Fruit fly (Drosophila melanogaster) whole organism, embryonic: ENCODE results near the gene CG44261.
A peak's percentile ranks its signal among the peaks of the same experiment; 100 is the strongest.

Experiments used
- Aef1 ChIP-seq: fragments of 200-800 bp; sonication (Bioruptor generic); IDR thresholded peaks from 3 replicates; pipeline ENCODE4 v1.3.6; 2022; ENCODE audit warnings: missing biosample characterization, missing genetic modification characterization
- CG10274 ChIP-seq: fragments of 200-800 bp; sonication (Bioruptor generic); optimal IDR thresholded peaks from 3 replicates; lab custom pipeline; 2017; ENCODE audit warnings: missing biosample characterization, mild to moderate bottlenecking, missing genetic modification characterization
- CG10543 ChIP-seq: fragments of 200-800 bp; sonication (Bioruptor generic); optimal IDR thresholded peaks from 3 replicates; lab custom pipeline; 2017; ENCODE audit warnings: missing biosample characterization, mild to moderate bottlenecking, missing genetic modification characterization, moderate library complexity
- CG11723 ChIP-seq: fragments of 200-800 bp; sonication (Bioruptor generic); optimal IDR thresholded peaks from 2 replicates; lab custom pipeline; 2017; ENCODE audit warnings: missing biosample characterization, mild to moderate bottlenecking, missing genetic modification characterization
- CG12155 ChIP-seq: fragments of 200-800 bp; sonication (Bioruptor generic); optimal IDR thresholded peaks from 3 replicates; lab custom pipeline; 2016; ENCODE audit warnings: missing biosample characterization, missing genetic modification characterization
- CG12769 ChIP-seq: fragments of 200-800 bp; sonication (Bioruptor generic); optimal IDR thresholded peaks from 2 replicates; lab custom pipeline; 2019; ENCODE audit warnings: missing biosample characterization, mild to moderate bottlenecking, missing genetic modification characterization, moderate library complexity
- CG15696 ChIP-seq: fragments of 200-800 bp; sonication (Bioruptor generic); optimal IDR thresholded peaks from 2 replicates; lab custom pipeline; 2019; ENCODE audit warnings: missing biosample characterization, mild to moderate bottlenecking, missing genetic modification characterization, moderate library complexity
- CG16813 ChIP-seq: fragments of 200-800 bp; sonication (Bioruptor generic); IDR thresholded peaks from 3 replicates; pipeline ENCODE4 v1.3.6; 2022; ENCODE audit warnings: missing biosample characterization, missing genetic modification characterization; ENCODE audit not compliant: partially characterized antibody
- CG18011 ChIP-seq: fragments of 200-800 bp; sonication (Bioruptor generic); optimal IDR thresholded peaks from 2 replicates; lab custom pipeline; 2017; ENCODE audit warnings: missing biosample characterization, missing genetic modification characterization, mild to moderate bottlenecking, moderate library complexity, missing genotype
- CG33557 ChIP-seq: fragments of 200-800 bp; sonication (Bioruptor generic); optimal IDR thresholded peaks from 2 replicates; lab custom pipeline; 2019; ENCODE audit warnings: missing biosample characterization, mild to moderate bottlenecking, missing genetic modification characterization, moderate library complexity
- CG3407 ChIP-seq: fragments of 200-800 bp; sonication (Bioruptor generic); optimal IDR thresholded peaks from 2 replicates; lab custom pipeline; 2018; ENCODE audit warnings: missing biosample characterization, mild to moderate bottlenecking, missing genetic modification characterization
- CG3838 ChIP-seq: fragments of 200-800 bp; sonication (Bioruptor generic); optimal IDR thresholded peaks from 3 replicates; lab custom pipeline; 2016; ENCODE audit warnings: missing biosample characterization, missing genetic modification characterization
- CG6765 ChIP-seq: fragments of 200-800 bp; sonication (Bioruptor generic); optimal IDR thresholded peaks from 3 replicates; lab custom pipeline; 2017; ENCODE audit warnings: missing biosample characterization, mild to moderate bottlenecking, missing genetic modification characterization
- CG6791 ChIP-seq: fragments of 200-800 bp; sonication (Bioruptor generic); IDR thresholded peaks from 3 replicates; pipeline ENCODE4 v1.3.6; 2022; ENCODE audit warnings: missing biosample characterization, missing genetic modification characterization; ENCODE audit not compliant: partially characterized antibody
- CG7839 ChIP-seq: fragments of 200-800 bp; sonication (Bioruptor generic); optimal IDR thresholded peaks from 3 replicates; lab custom pipeline; 2018; ENCODE audit warnings: missing biosample characterization, mild to moderate bottlenecking, missing genetic modification characterization, moderate library complexity
- Fer2 ChIP-seq: fragments of 200-800 bp; sonication (Bioruptor generic); optimal IDR thresholded peaks from 2 replicates; lab custom pipeline; 2018; ENCODE audit warnings: missing biosample characterization, mild to moderate bottlenecking, missing genetic modification characterization, moderate library complexity
- HLH54F ChIP-seq: fragments of 200-800 bp; sonication (Bioruptor generic); optimal IDR thresholded peaks from 3 replicates; lab custom pipeline; 2016; ENCODE audit warnings: missing biosample characterization, missing genetic modification characterization
- HLHmδ ChIP-seq: fragments of 200-800 bp; sonication (Bioruptor generic); optimal IDR thresholded peaks from 2 replicates; lab custom pipeline; 2018; ENCODE audit warnings: missing biosample characterization, mild to moderate bottlenecking, missing genetic modification characterization, moderate library complexity
- Hmr ChIP-seq: fragments of 200-800 bp; sonication (Bioruptor generic); optimal IDR thresholded peaks from 3 replicates; lab custom pipeline; 2017; ENCODE audit warnings: mild to moderate bottlenecking, missing biosample characterization, missing genetic modification reagents, missing genetic modification characterization
- Hr51 ChIP-seq, 2 experiments: fragments of 200-800 bp; sonication (Bioruptor generic); optimal IDR thresholded peaks; 2 replicates in 1 of 2; 3 replicates in 1 of 2; lab custom pipeline; 2016 to 2018; ENCODE audit warnings: missing biosample characterization in 2 of 2, missing genetic modification characterization in 2 of 2, mild to moderate bottlenecking in 1 of 2, moderate library complexity in 1 of 2
- Hr78 ChIP-seq, 2 experiments: fragments of 200-800 bp in 1 of 2; fragments of >200 bp in 1 of 2; sonication (Bioruptor generic) in 1 of 2; optimal IDR thresholded peaks; 2 replicates each; lab custom pipeline; 2017 to 2019; ENCODE audit warnings: missing biosample characterization in 2 of 2, missing genetic modification characterization in 2 of 2, mild to moderate bottlenecking in 1 of 2, moderate library complexity in 1 of 2
- Mad ChIP-seq: fragments of 200-800 bp; sonication (Bioruptor generic); optimal IDR thresholded peaks from 2 replicates; lab custom pipeline; 2016; ENCODE audit warnings: missing biosample characterization, missing genetic modification characterization
- Myb ChIP-seq: fragments of 200-800 bp; sonication (Bioruptor generic); optimal IDR thresholded peaks from 2 replicates; lab custom pipeline; 2016; ENCODE audit warnings: missing biosample characterization, missing genetic modification characterization
- NK7.1 ChIP-seq: fragments of 200-800 bp; sonication (Bioruptor generic); optimal IDR thresholded peaks from 3 replicates; lab custom pipeline; 2016; ENCODE audit warnings: missing biosample characterization, missing genetic modification characterization
- Nf-YB ChIP-seq: fragments of 200-800 bp; sonication (Bioruptor generic); optimal IDR thresholded peaks from 3 replicates; lab custom pipeline; 2019; ENCODE audit warnings: missing biosample characterization, mild to moderate bottlenecking, missing genetic modification characterization, moderate library complexity
- Sox102F ChIP-seq: fragments of 200-800 bp; sonication (Bioruptor generic); optimal IDR thresholded peaks from 2 replicates; lab custom pipeline; 2018; ENCODE audit warnings: missing biosample characterization, mild to moderate bottlenecking, missing genetic modification characterization, moderate library complexity
- abd-A ChIP-seq: fragments of 200-800 bp; sonication (Bioruptor generic); optimal IDR thresholded peaks from 3 replicates; lab custom pipeline; 2019; ENCODE audit warnings: missing biosample characterization, mild to moderate bottlenecking, missing genetic modification characterization, moderate library complexity
- al ChIP-seq: fragments of 200-800 bp; sonication (Bioruptor generic); IDR thresholded peaks from 2 replicates; pipeline ENCODE4 v1.3.6; 2022; ENCODE audit warnings: missing biosample characterization, missing genetic modification characterization
- bcd ChIP-seq: fragments of 200-800 bp; sonication (Bioruptor generic); optimal IDR thresholded peaks from 2 replicates; lab custom pipeline; 2017; ENCODE audit warnings: missing biosample characterization, mild to moderate bottlenecking, missing genetic modification characterization
- bigmax ChIP-seq: fragments of 200-800 bp; sonication (Bioruptor generic); optimal IDR thresholded peaks from 2 replicates; lab custom pipeline; 2018; ENCODE audit warnings: missing biosample characterization, mild to moderate bottlenecking, missing genetic modification characterization
- br ChIP-seq: fragments of >200 bp; optimal IDR thresholded peaks from 2 replicates; lab custom pipeline; 2017
- chinmo ChIP-seq: fragments of 200-800 bp; sonication (Bioruptor generic); IDR thresholded peaks from 4 replicates; pipeline ENCODE4 v1.3.6; 2022; ENCODE audit warnings: missing biosample characterization, missing genetic modification characterization; ENCODE audit not compliant: partially characterized antibody
- crc ChIP-seq: fragments of 200-800 bp; sonication (Bioruptor generic); optimal IDR thresholded peaks from 2 replicates; lab custom pipeline; 2016; ENCODE audit warnings: missing biosample characterization, missing genetic modification characterization
- danr ChIP-seq: fragments of 200-800 bp; sonication (Bioruptor generic); IDR thresholded peaks from 2 replicates; pipeline ENCODE4 v1.3.6; 2022; ENCODE audit warnings: missing biosample characterization, missing genetic modification characterization
- ewg ChIP-seq: fragments of 200-800 bp; sonication (Bioruptor generic); optimal IDR thresholded peaks from 3 replicates; lab custom pipeline; 2017; ENCODE audit warnings: mild to moderate bottlenecking, missing biosample characterization, missing genetic modification reagents, missing genetic modification characterization
- grau ChIP-seq: fragments of 200-800 bp; optimal IDR thresholded peaks from 3 replicates; lab custom pipeline; 2019; ENCODE audit warnings: missing biosample characterization, mild to moderate bottlenecking, missing genetic modification characterization, moderate library complexity
- hth ChIP-seq: fragments of >200 bp; optimal IDR thresholded peaks from 2 replicates; lab custom pipeline; 2017; ENCODE audit warnings: inconsistent platforms
- insv ChIP-seq, 2 experiments: fragments of 200-800 bp; sonication (Bioruptor generic); optimal IDR thresholded peaks; 3 replicates each; lab custom pipeline; 2016 to 2018; ENCODE audit warnings: missing biosample characterization in 2 of 2, missing genetic modification characterization in 2 of 2
- mirr ChIP-seq: fragments of 200-800 bp; sonication (Bioruptor generic); optimal IDR thresholded peaks from 3 replicates; lab custom pipeline; 2018; ENCODE audit warnings: missing biosample characterization, mild to moderate bottlenecking, missing genetic modification characterization
- pfk ChIP-seq: fragments of 200-800 bp; sonication (Bioruptor generic); optimal IDR thresholded peaks from 2 replicates; lab custom pipeline; 2018; ENCODE audit warnings: missing biosample characterization, mild to moderate bottlenecking, missing genetic modification characterization, moderate library complexity
- pros ChIP-seq: fragments of 200-800 bp; sonication (Bioruptor generic); optimal IDR thresholded peaks from 3 replicates; lab custom pipeline; 2019; ENCODE audit warnings: missing biosample characterization, mild to moderate bottlenecking, missing genetic modification characterization, moderate library complexity
- sim ChIP-seq: fragments of 200-800 bp; sonication (Bioruptor generic); IDR thresholded peaks from 2 replicates; pipeline ENCODE4 v1.3.6; 2022; ENCODE audit warnings: missing biosample characterization, missing genetic modification characterization
- sqz ChIP-seq: fragments of 200-800 bp; sonication (Bioruptor generic); optimal IDR thresholded peaks from 3 replicates; lab custom pipeline; 2018; ENCODE audit warnings: missing biosample characterization, mild to moderate bottlenecking, missing genetic modification characterization
- ttk ChIP-seq: fragments of 200-800 bp; sonication (Bioruptor generic); IDR thresholded peaks from 2 replicates; pipeline ENCODE4 v2.1.2; 2022; ENCODE audit warnings: missing biosample characterization, missing genetic modification characterization
- unc-4 ChIP-seq: fragments of 200-800 bp; sonication (Bioruptor generic); IDR thresholded peaks from 2 replicates; pipeline ENCODE4 v1.3.6; 2022; ENCODE audit warnings: missing biosample characterization, missing genetic modification characterization; ENCODE audit not compliant: partially characterized antibody
- unpg ChIP-seq: fragments of 200-800 bp; sonication (Bioruptor generic); optimal IDR thresholded peaks from 3 replicates; lab custom pipeline; 2018; ENCODE audit warnings: missing biosample characterization, mild to moderate bottlenecking, missing genetic modification characterization, moderate library complexity
- vfl ChIP-seq: fragments of 200-800 bp; sonication (Bioruptor generic); optimal IDR thresholded peaks from 2 replicates; lab custom pipeline; 2016; ENCODE audit warnings: missing biosample characterization, missing genetic modification characterization
- z ChIP-seq: fragments of 200-800 bp; sonication (Bioruptor generic); IDR thresholded peaks from 3 replicates; pipeline ENCODE4 v1.3.6; 2022; ENCODE audit warnings: missing biosample characterization, missing genetic modification characterization
- zfh1 ChIP-seq: fragments of 200-800 bp; sonication (Bioruptor generic); IDR thresholded peaks from 3 replicates; pipeline ENCODE4 v1.3.6; 2022; ENCODE audit warnings: missing biosample characterization, missing genetic modification characterization
- zfh2 ChIP-seq: fragments of 200-800 bp; sonication (Bioruptor generic); optimal IDR thresholded peaks from 2 replicates; lab custom pipeline; 2016; ENCODE audit warnings: missing biosample characterization, missing genetic modification characterization

The CG44261 gene

DNA sequence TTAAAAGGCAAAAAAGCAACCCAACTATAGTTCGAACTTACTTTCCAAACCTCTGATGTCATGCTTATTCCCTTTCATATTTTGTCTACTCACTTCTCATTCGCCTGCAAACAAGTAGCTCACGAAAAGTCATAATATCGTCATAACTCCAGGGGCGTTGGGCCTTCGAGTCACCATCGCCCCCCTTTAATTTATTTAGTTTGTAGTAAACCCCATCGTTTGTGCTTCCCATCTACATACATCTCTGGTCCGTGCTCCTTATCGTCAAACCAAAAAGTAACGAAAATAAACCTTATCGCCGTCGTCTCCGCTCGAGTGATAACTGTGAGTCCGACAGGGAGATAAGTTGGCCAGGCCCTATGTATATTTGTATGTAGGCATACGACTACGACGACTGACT is 21.0 kb upstream of the CG44261 start (continued):
- TF ChIP-seq pros (peak; percentile 51), CG3407 (no peak), CG16813 (no peak), Sox102F (GFP tag; lab: Kevin White, UChicago) (peak; percentile 23), zfh1 (GFP tag; lab: Robert Waterston, UW) (peak; percentile 45; the same call in 1 of the 3 replicates), Myb (GFP tag; lab: Kevin White, UChicago) (peak; percentile 51), mirr (peak; percentile 70), abd-A (tag; lab: Kevin White, UChicago) (no peak), bigmax (GFP tag; lab: Kevin White, UChicago) (no peak), sqz (peak; percentile 14), CG3838 (GFP tag; lab: Kevin White, UChicago) (no peak), Hr51 (GFP tag; optimal IDR thresholded peaks at IDR 0.05; lab: Kevin White, UChicago) (peak; percentile 34 to 48), Hr78 (GFP tag; optimal IDR thresholded peaks at IDR 0.05; lab: Kevin White, UChicago) (peak in 1 of 2 experiments; percentile 58), HLHmδ (GFP tag; lab: Kevin White, UChicago) (no peak), hth (lab: Kevin White, UChicago) (no peak), insv (GFP tag; optimal IDR thresholded peaks at IDR 0.05; lab: Kevin White, UChicago) (no peak), CG12769 (tag; lab: Kevin White, UChicago) (peak; percentile 89), CG18011 (peak; percentile 44), z (GFP tag; lab: Robert Waterston, UW) (no peak), zfh2 (GFP tag; lab: Kevin White, UChicago) (peak; percentile 53), br (lab: Kevin White, UChicago) (no peak), sim (no peak), HLH54F (GFP tag; lab: Kevin White, UChicago) (peak; percentile 64), grau (peak; percentile 78), crc (GFP tag; lab: Kevin White, UChicago) (peak; percentile 48), danr (no peak), CG7839 (tag; lab: Kevin White, UChicago) (peak; percentile 72), CG11723 (peak; percentile 58), CG6765 (GFP tag; lab: Kevin White, UChicago) (no peak), pfk (no peak), ttk (GFP tag; lab: Robert Waterston, UW) (no peak), bcd (GFP tag; lab: Kevin White, UChicago) (peak; percentile 52), CG33557 (peak; percentile 31), unpg (GFP tag; lab: Kevin White, UChicago) (peak; percentile 55), Mad (peak; percentile 38), NK7.1 (peak; percentile 33), ewg (GFP tag; lab: Kevin White, UChicago) (no peak), unc-4 (GFP tag; lab: Robert Waterston, UW) (no peak), Fer2 (tag; lab: Kevin White, UChicago) (peak; percentile 49), vfl (GFP tag; lab: Kevin White, UChicago) (no peak), CG12155 (GFP tag; lab: Kevin White, UChicago) (peak; percentile 54), chinmo (no peak), Hmr (GFP tag; lab: Kevin White, UChicago) (peak; percentile 76), Nf-YB (GFP tag; lab: Kevin White, UChicago) (peak; percentile 41), CG10274 (peak; percentile 50), CG10543 (GFP tag; lab: Kevin White, UChicago) (peak; percentile 86), al (GFP tag; lab: Robert Waterston, UW) (peak; percentile 53; the same call in 1 of the 2 replicates), CG6791 (no peak), Aef1 (GFP tag; lab: Robert Waterston, UW) (peak; percentile 52; the same call in 1 of the 3 replicates), CG15696 (tag; lab: Kevin White, UChicago) (peak; percentile 58)
